Worm (Caenorhabditis elegans) whole organism, mixed stage, embryonic: ENCODE data around the gene arr-1.

ENCODE experiments used
- M03D4.4 ChIP-seq: sonication (generic microtip); optimal IDR thresholded peaks from 2 replicates; lab custom pipeline; 2017; ENCODE audit warnings: mild to moderate bottlenecking, missing genetic modification characterization, missing compliant biosample characterization
- bed-3 ChIP-seq: fragments of 200-800 bp; sonication (Bioruptor generic); optimal IDR thresholded peaks from 3 replicates; lab custom pipeline; 2018; ENCODE audit warnings: mild to moderate bottlenecking, missing genetic modification characterization, moderate library complexity, missing compliant biosample characterization
- blmp-1 ChIP-seq: fragments of 150-350 bp; optimal IDR thresholded peaks from 2 replicates; lab custom pipeline; 2014; ENCODE audit warnings: missing biosample characterization, missing genetic modification characterization
- ceh-39 ChIP-seq: fragments of 150-350 bp; optimal IDR thresholded peaks from 2 replicates; lab custom pipeline; 2014; ENCODE audit warnings: missing biosample characterization, missing genetic modification characterization
- ceh-43 ChIP-seq: fragments of 200-800 bp; sonication (Bioruptor generic); optimal IDR thresholded peaks from 2 replicates; lab custom pipeline; 2018; ENCODE audit warnings: mild to moderate bottlenecking, missing genetic modification characterization, moderate library complexity, missing compliant biosample characterization
- ceh-83 ChIP-seq: fragments of 200-800 bp; sonication (Bioruptor generic); optimal IDR thresholded peaks from 2 replicates; lab custom pipeline; 2018; ENCODE audit warnings: mild to moderate bottlenecking, missing genetic modification characterization, missing compliant biosample characterization
- ces-1 ChIP-seq: fragments of 150-350 bp; optimal IDR thresholded peaks from 2 replicates; lab custom pipeline; 2014; ENCODE audit warnings: missing biosample characterization, missing genetic modification reagents, missing genetic modification characterization
- cnd-1 ChIP-seq: fragments of 200-800 bp; sonication (Bioruptor generic); optimal IDR thresholded peaks from 2 replicates; lab custom pipeline; 2018; ENCODE audit warnings: mild to moderate bottlenecking, missing genetic modification characterization, missing compliant biosample characterization
- drap-1 ChIP-seq: fragments of 200-800 bp; sonication (Bioruptor generic); optimal IDR thresholded peaks from 3 replicates; lab custom pipeline; 2018; ENCODE audit warnings: mild to moderate bottlenecking, missing genetic modification characterization, missing compliant biosample characterization
- elt-1 ChIP-seq: sonication (generic microtip); optimal IDR thresholded peaks from 2 replicates; lab custom pipeline; 2017; ENCODE audit warnings: missing genetic modification characterization, mild to moderate bottlenecking, missing compliant biosample characterization, antibody characterized with exemption, moderate library complexity, borderline replicate concordance; ENCODE audit not compliant: insufficient read depth
- elt-3 ChIP-seq: fragments of 150-350 bp; optimal IDR thresholded peaks from 2 replicates; lab custom pipeline; 2014; ENCODE audit warnings: missing biosample characterization, missing genetic modification characterization
- flh-1 ChIP-seq: fragments of 200-800 bp; sonication (Bioruptor generic); optimal IDR thresholded peaks from 2 replicates; lab custom pipeline; 2018; ENCODE audit warnings: mild to moderate bottlenecking, missing genetic modification characterization, moderate library complexity, missing compliant biosample characterization
- ham-2 ChIP-seq: fragments of 200-800 bp; sonication (Bioruptor generic); optimal IDR thresholded peaks from 2 replicates; lab custom pipeline; 2018; ENCODE audit warnings: mild to moderate bottlenecking, missing genetic modification characterization, missing compliant biosample characterization
- hlh-1 ChIP-seq: fragments of 150-350 bp; optimal IDR thresholded peaks from 2 replicates; lab custom pipeline; 2014; ENCODE audit warnings: missing biosample characterization, missing genetic modification reagents, missing genetic modification characterization
- lin-13 ChIP-seq: fragments of 150-350 bp; optimal IDR thresholded peaks from 2 replicates; lab custom pipeline; 2014; ENCODE audit warnings: missing biosample characterization, missing genetic modification characterization
- lin-32 ChIP-seq: fragments of 200-800 bp; sonication (Bioruptor generic); optimal IDR thresholded peaks from 2 replicates; lab custom pipeline; 2018; ENCODE audit warnings: mild to moderate bottlenecking, missing genetic modification characterization, missing compliant biosample characterization
- lsy-2 ChIP-seq: fragments of 150-350 bp; optimal IDR thresholded peaks from 2 replicates; lab custom pipeline; 2014; ENCODE audit warnings: missing biosample characterization, missing genetic modification characterization
- mab-5 ChIP-seq: fragments of 150-350 bp; optimal IDR thresholded peaks from 2 replicates; lab custom pipeline; 2014; ENCODE audit warnings: missing biosample characterization, missing genetic modification characterization
- mep-1 ChIP-seq: fragments of 150-350 bp; optimal IDR thresholded peaks from 2 replicates; lab custom pipeline; 2017; ENCODE audit warnings: missing biosample characterization, missing genetic modification reagents, missing genetic modification characterization, inconsistent platforms
- mls-2 ChIP-seq: sonication (generic microtip); optimal IDR thresholded peaks from 2 replicates; lab custom pipeline; 2016; ENCODE audit warnings: mild to moderate bottlenecking, missing genetic modification characterization, moderate library complexity, missing compliant biosample characterization
- nhr-12 ChIP-seq: fragments of 150-350 bp; optimal IDR thresholded peaks from 2 replicates; lab custom pipeline; 2014; ENCODE audit warnings: missing biosample characterization, missing genetic modification characterization
- nhr-2 ChIP-seq: fragments of 150-350 bp; optimal IDR thresholded peaks from 2 replicates; lab custom pipeline; 2014; ENCODE audit warnings: missing biosample characterization, missing genetic modification characterization
- nhr-237 ChIP-seq: fragments of 150-350 bp; optimal IDR thresholded peaks from 2 replicates; lab custom pipeline; 2014; ENCODE audit warnings: missing biosample characterization, missing genetic modification characterization
- nhr-28 ChIP-seq: fragments of 150-350 bp; optimal IDR thresholded peaks from 2 replicates; lab custom pipeline; 2014; ENCODE audit warnings: missing biosample characterization, missing genetic modification characterization
- nhr-76 ChIP-seq: sonication (generic microtip); optimal IDR thresholded peaks from 2 replicates; lab custom pipeline; 2017; ENCODE audit warnings: missing biosample characterization, missing genetic modification characterization
- pha-4 ChIP-seq: fragments of 150-350 bp; optimal IDR thresholded peaks from 2 replicates; lab custom pipeline; 2018; ENCODE audit warnings: missing biosample characterization, missing genetic modification reagents, missing genetic modification characterization
- sem-2 ChIP-seq: fragments of 200-800 bp; sonication (Bioruptor generic); optimal IDR thresholded peaks from 2 replicates; lab custom pipeline; 2018; ENCODE audit warnings: mild to moderate bottlenecking, missing genetic modification characterization, missing compliant biosample characterization
- snpc-4 ChIP-seq: fragments of 150-350 bp; optimal IDR thresholded peaks from 2 replicates; lab custom pipeline; 2014; ENCODE audit warnings: missing biosample characterization, missing genetic modification characterization
- sptf-1 ChIP-seq: sonication (generic microtip); optimal IDR thresholded peaks from 2 replicates; lab custom pipeline; 2017; ENCODE audit warnings: mild to moderate bottlenecking, missing genetic modification characterization, moderate library complexity, missing compliant biosample characterization
- tbx-8 ChIP-seq: fragments of 200-800 bp; sonication (Bioruptor generic); optimal IDR thresholded peaks from 2 replicates; lab custom pipeline; 2018; ENCODE audit warnings: mild to moderate bottlenecking, missing genetic modification characterization, moderate library complexity, missing compliant biosample characterization
- unc-120 ChIP-seq: sonication (generic microtip); optimal IDR thresholded peaks from 2 replicates; lab custom pipeline; 2017; ENCODE audit warnings: missing genetic modification characterization, missing compliant biosample characterization; ENCODE audit not compliant: poor library complexity, severe bottlenecking
- unc-39 ChIP-seq: fragments of 150-350 bp; optimal IDR thresholded peaks from 2 replicates; lab custom pipeline; 2014; ENCODE audit warnings: missing biosample characterization, missing genetic modification characterization
- unc-62 ChIP-seq: fragments of 150-350 bp; optimal IDR thresholded peaks from 2 replicates; lab custom pipeline; 2014; ENCODE audit warnings: missing biosample characterization, missing genetic modification reagents, missing genetic modification characterization
- zip-8 ChIP-seq: fragments of 150-350 bp; optimal IDR thresholded peaks from 2 replicates; lab custom pipeline; 2014; ENCODE audit warnings: missing biosample characterization, missing genetic modification characterization
- ztf-11 ChIP-seq: fragments of 150-350 bp; optimal IDR thresholded peaks from 2 replicates; lab custom pipeline; 2014; ENCODE audit warnings: missing biosample characterization, missing genetic modification characterization

Gene arr-1

DNA sequence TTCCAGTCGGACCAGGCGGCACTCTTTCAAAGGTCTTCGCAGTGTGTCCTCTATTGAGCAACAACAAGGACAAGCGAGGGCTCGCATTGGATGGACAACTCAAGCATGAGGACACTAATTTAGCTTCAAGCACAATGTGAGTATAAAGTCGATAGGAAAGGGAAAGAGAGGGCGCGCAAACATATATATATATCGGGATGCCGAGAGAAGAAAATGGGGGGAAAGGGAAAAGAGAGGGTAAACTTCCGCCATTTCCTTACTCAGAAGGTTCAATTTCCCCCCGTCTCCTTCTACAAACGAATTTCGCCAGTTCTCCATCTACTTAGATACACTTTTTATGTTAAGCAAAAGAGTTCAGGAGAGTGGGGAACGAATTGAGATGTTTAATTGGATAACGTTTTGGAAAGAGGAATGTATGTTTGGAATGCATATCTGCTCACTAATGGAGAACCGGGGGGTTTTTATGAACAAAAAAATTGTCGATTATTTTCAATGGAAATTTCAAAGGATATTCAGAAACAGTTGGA lies 2.0 kb downstream of the arr-1 start:
- TF ChIP-seq ces-1 (GFP tag; lab: Kevin White, UChicago) (peak; percentile 52), lsy-2 (tag; lab: Kevin White, UChicago) (no peak), lin-13 (no peak), nhr-237 (tag; lab: Kevin White, UChicago) (no peak), nhr-28 (tag; lab: Kevin White, UChicago) (no peak), mls-2 (tag; lab: Kevin White, UChicago) (peak; percentile 33)

DNA sequence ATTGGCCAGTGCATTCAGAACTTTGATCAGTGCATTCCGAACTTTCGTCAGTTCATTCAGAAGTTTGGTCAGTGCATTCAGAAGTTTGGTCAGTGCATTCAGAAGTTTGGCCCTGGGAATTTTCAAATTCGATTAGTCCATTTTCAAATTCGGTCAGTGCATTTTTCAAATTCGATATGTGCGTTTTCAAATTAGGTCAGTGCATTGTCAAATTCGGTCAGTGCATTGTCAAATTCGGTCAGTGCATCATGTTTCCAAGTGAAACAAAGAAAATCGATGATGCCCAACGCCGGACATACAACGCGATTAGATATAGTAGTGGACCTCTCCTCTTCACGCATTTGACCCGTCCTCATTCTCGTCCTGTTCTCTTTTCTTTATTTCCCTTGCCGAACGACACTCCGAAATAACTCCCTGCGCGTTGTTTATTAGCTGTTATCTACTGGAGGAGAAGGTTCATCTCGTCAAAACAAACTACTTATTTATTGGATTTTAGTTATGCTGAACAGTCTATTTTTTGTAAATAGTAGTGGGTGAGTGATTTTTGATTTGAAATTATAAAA lies 4.0 kb downstream of the arr-1 start, which contains the start of gene apm-3:
apm-3 (plus strand) TSS at position 477 of the 563 bp plus-strand sequence.
- TF ChIP-seq ztf-11 (tag; lab: Kevin White, UChicago): no peak
- peak; percentile 82 for TF ChIP-seq ces-1 (GFP tag; lab: Kevin White, UChicago)
- TF ChIP-seq ceh-83 (GFP tag; lab: Kevin White, UChicago): no peak
- no peak for TF ChIP-seq elt-1 (tag; lab: Kevin White, UChicago)
- no peak for TF ChIP-seq flh-1 (GFP tag; lab: Kevin White, UChicago)
- TF ChIP-seq unc-39 (tag; lab: Kevin White, UChicago): no peak
- TF ChIP-seq hlh-1 (tag; lab: Kevin White, UChicago): no peak
- TF ChIP-seq lsy-2 (tag; lab: Kevin White, UChicago): peak; percentile 6
- TF ChIP-seq bed-3: no peak
- TF ChIP-seq nhr-237 (tag; lab: Kevin White, UChicago): no peak
- TF ChIP-seq ceh-43 (GFP tag; lab: Kevin White, UChicago): no peak
- TF ChIP-seq sem-2 (GFP tag; lab: Kevin White, UChicago): no peak
- no peak for TF ChIP-seq tbx-8
- no peak for TF ChIP-seq nhr-28 (tag; lab: Kevin White, UChicago)
- TF ChIP-seq nhr-12 (tag; lab: Kevin White, UChicago): no peak
- no peak for TF ChIP-seq ham-2 (GFP tag; lab: Kevin White, UChicago)
- TF ChIP-seq pha-4 (tag; lab: Kevin White, UChicago): no peak
- TF ChIP-seq blmp-1: no peak
- no peak for TF ChIP-seq snpc-4 (tag; lab: Kevin White, UChicago)
- peak; percentile 51 for TF ChIP-seq mep-1 (tag; lab: Kevin White, UChicago)
- TF ChIP-seq lin-32: no peak
- TF ChIP-seq cnd-1 (tag; lab: Kevin White, UChicago): no peak
- no peak for TF ChIP-seq zip-8 (tag; lab: Kevin White, UChicago)
- TF ChIP-seq nhr-2: peak; percentile 5
- TF ChIP-seq lin-13: peak; percentile 12
- no peak for TF ChIP-seq unc-120 (tag; lab: Kevin White, UChicago)
- TF ChIP-seq elt-3 (tag; lab: Kevin White, UChicago): no peak
- peak; percentile 3 for TF ChIP-seq unc-62 (GFP tag; lab: Kevin White, UChicago)
- TF ChIP-seq, all 35 proteins: peak for 6

DNA sequence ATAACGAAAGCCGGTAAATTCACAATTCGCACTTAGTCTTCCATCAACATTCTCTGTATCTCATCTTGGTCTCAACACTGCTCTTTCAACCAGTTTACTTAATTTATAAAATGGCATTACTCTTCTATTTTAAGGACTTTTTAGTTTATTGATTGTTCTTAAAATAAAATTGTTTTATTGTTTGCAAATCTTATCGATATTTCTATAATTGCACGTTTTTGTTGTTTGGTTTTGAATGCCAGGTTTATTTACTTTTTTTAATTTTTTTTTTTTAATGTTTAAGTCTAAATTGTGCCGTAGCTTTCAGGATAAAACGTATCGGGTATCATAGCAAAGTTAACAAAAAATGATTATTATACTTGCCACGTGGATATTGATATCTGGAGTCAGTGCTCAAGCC lies 7.0 kb downstream of the arr-1 start, which contains the start of gene chil-10:
chil-10 (plus strand) TSS at position 301 of the 400 bp plus-strand sequence.
- TF ChIP-seq hlh-1 (tag; lab: Kevin White, UChicago) (no peak), ztf-11 (tag; lab: Kevin White, UChicago) (no peak), M03D4.4 (no peak), ceh-43 (GFP tag; lab: Kevin White, UChicago) (no peak), unc-120 (tag; lab: Kevin White, UChicago) (no peak)
- TF ChIP-seq, all 35 proteins: peak for 0

DNA sequence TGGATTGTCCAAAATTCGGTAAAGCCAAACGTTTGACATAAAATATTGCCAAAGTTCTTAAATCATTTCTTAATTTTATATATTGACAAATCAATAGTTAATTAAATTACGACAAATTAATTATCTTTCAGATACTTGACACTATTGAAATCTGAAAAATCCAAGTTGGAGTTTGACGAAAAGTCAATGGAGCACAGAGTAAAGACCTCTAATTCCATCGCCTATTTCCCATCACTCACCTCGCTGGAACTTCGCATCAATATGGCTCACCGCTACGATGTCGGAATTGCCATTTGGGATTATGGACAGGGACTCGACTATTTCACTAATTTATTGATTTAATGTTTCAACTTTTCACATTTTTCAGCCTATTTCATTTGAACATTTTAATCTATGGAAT lies 9.6 kb downstream of the arr-1 start:
- TF ChIP-seq nhr-28 (tag; lab: Kevin White, UChicago): no peak
- TF ChIP-seq nhr-12 (tag; lab: Kevin White, UChicago): no peak

DNA sequence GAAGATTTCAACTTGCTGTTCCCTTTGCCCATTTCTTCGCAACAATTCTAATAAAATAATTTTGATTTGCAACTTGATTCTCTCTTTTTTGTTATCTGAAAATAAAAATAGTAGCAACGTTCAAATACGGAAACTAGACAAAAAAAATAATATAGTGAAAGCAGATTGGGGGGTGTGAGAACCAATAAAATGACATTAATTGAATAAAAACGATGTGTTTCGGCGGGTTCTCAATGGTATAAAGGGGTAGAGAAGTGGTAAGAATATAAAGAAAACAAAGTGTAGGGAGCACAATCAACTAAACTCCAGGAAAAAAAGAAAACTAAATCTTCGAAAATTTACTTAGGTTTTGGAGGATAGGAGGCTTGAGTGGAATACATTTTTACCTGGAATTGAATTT lies 12.6 kb downstream of the arr-1 start, which contains the start of gene ncs-1:
ncs-1 (minus strand) TSS at position 101 of the 400 bp plus-strand sequence.
- no peak for TF ChIP-seq tbx-8
- no peak for TF ChIP-seq nhr-12 (tag; lab: Kevin White, UChicago)
- TF ChIP-seq nhr-237 (tag; lab: Kevin White, UChicago): no peak
- TF ChIP-seq mab-5 (tag; lab: Kevin White, UChicago): no peak
- TF ChIP-seq sptf-1 (tag; lab: Kevin White, UChicago): no peak
- TF ChIP-seq ceh-43 (GFP tag; lab: Kevin White, UChicago): no peak
- TF ChIP-seq zip-8 (tag; lab: Kevin White, UChicago): no peak
- no peak for TF ChIP-seq ceh-39 (tag; lab: Kevin White, UChicago)
- TF ChIP-seq ceh-83 (GFP tag; lab: Kevin White, UChicago): no peak
- TF ChIP-seq unc-62 (GFP tag; lab: Kevin White, UChicago): no peak
- TF ChIP-seq lin-13: no peak
- TF ChIP-seq nhr-76 (tag; lab: Kevin White, UChicago): no peak
- TF ChIP-seq bed-3: no peak
- TF ChIP-seq sem-2 (GFP tag; lab: Kevin White, UChicago): no peak
- no peak for TF ChIP-seq drap-1 (GFP tag; lab: Kevin White, UChicago)
